Worm (Caenorhabditis elegans) whole organism, young adult: ENCODE measurements around the gene clec-202.
A peak's percentile ranks its signal among the peaks of the same experiment; 100 is the strongest.

Experiments
- B0336.3 ChIP-seq: fragments of 200-800 bp; sonication (Bioruptor generic); IDR thresholded peaks from 2 replicates; pipeline ENCODE4 v1.3.6; 2022; ENCODE audit warnings: missing genetic modification characterization, missing compliant biosample characterization
- F49E8.2 ChIP-seq: sonication (generic microtip); optimal IDR thresholded peaks from 3 replicates; lab custom pipeline; 2017; ENCODE audit warnings: missing genetic modification characterization, mild to moderate bottlenecking, missing compliant biosample characterization, antibody characterized with exemption, moderate library complexity; ENCODE audit not compliant: insufficient read depth
- F57A8.1 ChIP-seq: fragments of 200-800 bp; sonication (Bioruptor generic); optimal IDR thresholded peaks from 2 replicates; lab custom pipeline; 2018; ENCODE audit warnings: mild to moderate bottlenecking, missing genetic modification characterization, moderate library complexity, missing compliant biosample characterization
- F57C9.4 ChIP-seq: sonication (generic microtip); optimal IDR thresholded peaks from 2 replicates; lab custom pipeline; 2017; ENCODE audit warnings: mild to moderate bottlenecking, missing genetic modification characterization, missing compliant biosample characterization
- ZK185.1 ChIP-seq: sonication (generic microtip); optimal IDR thresholded peaks from 2 replicates; lab custom pipeline; 2016; ENCODE audit warnings: mild to moderate bottlenecking, missing genetic modification characterization, missing compliant biosample characterization; ENCODE audit not compliant: poor library complexity, severe bottlenecking
- akir-1 ChIP-seq: fragments of 200-800 bp; sonication (Bioruptor generic); optimal IDR thresholded peaks from 2 replicates; lab custom pipeline; 2018; ENCODE audit warnings: mild to moderate bottlenecking, missing genetic modification characterization, moderate library complexity, missing compliant biosample characterization
- aptf-2 ChIP-seq: fragments of 200-800 bp; sonication (Bioruptor generic); conservative IDR thresholded peaks from 2 replicates; pipeline ENCODE4 v1.3.6; 2022; ENCODE audit warnings: missing genetic modification reagents, missing genetic modification characterization, missing compliant biosample characterization
- aptf-3 ChIP-seq: fragments of 200-800 bp; sonication (Bioruptor generic); IDR thresholded peaks from 2 replicates; pipeline ENCODE4 v1.3.6; 2022; ENCODE audit warnings: missing genetic modification characterization, missing compliant biosample characterization
- attf-3 ChIP-seq: fragments of 200-800 bp; sonication (Bioruptor generic); conservative IDR thresholded peaks from 2 replicates; pipeline ENCODE4 v1.3.6; 2022; ENCODE audit warnings: missing genetic modification reagents, missing genetic modification characterization, missing compliant biosample characterization
- attf-5 ChIP-seq: fragments of 200-800 bp; sonication (Bioruptor generic); optimal IDR thresholded peaks from 2 replicates; lab custom pipeline; 2018; ENCODE audit warnings: mild to moderate bottlenecking, missing genetic modification characterization, missing compliant biosample characterization
- ceh-100 ChIP-seq: fragments of 200-800 bp; sonication (Bioruptor generic); IDR thresholded peaks from 2 replicates; pipeline ENCODE4 v1.3.6; 2022; ENCODE audit warnings: missing genetic modification reagents, missing genetic modification characterization, missing compliant biosample characterization
- hmg-1.2 ChIP-seq: fragments of 200-800 bp; sonication (Bioruptor generic); IDR thresholded peaks from 2 replicates; pipeline ENCODE4 v1.3.6; 2022; ENCODE audit warnings: missing genetic modification reagents, missing genetic modification characterization, missing compliant biosample characterization
- hmg-20 ChIP-seq: fragments of 200-800 bp; sonication (Bioruptor generic); IDR thresholded peaks from 2 replicates; pipeline ENCODE4 v1.3.6; 2022; ENCODE audit warnings: missing genetic modification reagents, missing genetic modification characterization, missing compliant biosample characterization
- hsf-1 ChIP-seq: fragments of 200-800 bp; sonication (Bioruptor generic); IDR thresholded peaks from 2 replicates; pipeline ENCODE4 v1.3.6; 2022; ENCODE audit warnings: missing genetic modification reagents, missing genetic modification characterization, missing compliant biosample characterization
- lin-40 ChIP-seq: sonication (generic microtip); optimal IDR thresholded peaks from 2 replicates; lab custom pipeline; 2016; ENCODE audit warnings: missing genetic modification characterization, mild to moderate bottlenecking, missing compliant biosample characterization, missing genotype, missing genetic modification reagents
- lin-54 ChIP-seq: fragments of 200-800 bp; sonication (Bioruptor generic); optimal IDR thresholded peaks from 2 replicates; lab custom pipeline; 2018; ENCODE audit warnings: mild to moderate bottlenecking, missing genetic modification characterization, missing compliant biosample characterization
- madf-3 ChIP-seq: fragments of 200-800 bp; sonication (Bioruptor generic); IDR thresholded peaks from 2 replicates; pipeline ENCODE4 v1.3.6; 2022; ENCODE audit warnings: missing genetic modification reagents, missing genetic modification characterization, missing compliant biosample characterization
- mcd-1 ChIP-seq: fragments of 200-800 bp; sonication (Bioruptor generic); IDR thresholded peaks from 2 replicates; pipeline ENCODE4 v1.3.6; 2022; ENCODE audit warnings: missing genetic modification reagents, missing genetic modification characterization, missing compliant biosample characterization
- nhr-179 ChIP-seq: sonication (generic microtip); optimal IDR thresholded peaks from 2 replicates; lab custom pipeline; 2016; ENCODE audit warnings: mild to moderate bottlenecking, missing genetic modification characterization, missing compliant biosample characterization
- nhr-27 ChIP-seq: fragments of 200-800 bp; sonication (Bioruptor generic); optimal IDR thresholded peaks from 2 replicates; lab custom pipeline; 2018; ENCODE audit warnings: mild to moderate bottlenecking, missing genetic modification characterization, moderate library complexity, missing compliant biosample characterization
- nhr-80 ChIP-seq: sonication (generic microtip); optimal IDR thresholded peaks from 2 replicates; lab custom pipeline; 2016; ENCODE audit warnings: missing genetic modification characterization, missing compliant biosample characterization
- nhr-90 ChIP-seq: sonication (generic microtip); optimal IDR thresholded peaks from 2 replicates; lab custom pipeline; 2016; ENCODE audit warnings: missing genotype, mild to moderate bottlenecking, missing genetic modification characterization, missing compliant biosample characterization
- pha-4 ChIP-seq: fragments of 150-350 bp; sonication (generic microtip); optimal IDR thresholded peaks from 2 replicates; lab custom pipeline; 2014; ENCODE audit warnings: missing biosample characterization, missing genetic modification reagents, missing genetic modification characterization
- rec-8 ChIP-seq, 2 experiments: sonication (generic microtip); optimal IDR thresholded peaks; 2 replicates each; lab custom pipeline; 2016; ENCODE audit warnings: mild to moderate bottlenecking in 2 of 2, missing genetic modification characterization in 2 of 2, missing genetic modification reagents in 2 of 2, missing genotype in 2 of 2, missing biosample characterization in 1 of 2, missing compliant biosample characterization in 1 of 2, moderate library complexity in 1 of 2
- rpc-1 ChIP-seq, 2 experiments: fragments of 150-350 bp in 1 of 2; sonication (generic microtip) in 1 of 2; optimal IDR thresholded peaks; 2 replicates each; lab custom pipeline; 2014 to 2018; ENCODE audit warnings: missing biosample characterization in 1 of 2, missing genetic modification characterization in 1 of 2, missing genetic modification reagents in 1 of 2, missing genotype in 1 of 2
- snpc-1.1 ChIP-seq: sonication (generic microtip); optimal IDR thresholded peaks from 2 replicates; lab custom pipeline; 2017; ENCODE audit warnings: missing genetic modification characterization, mild to moderate bottlenecking, missing compliant biosample characterization, antibody characterized with exemption, moderate library complexity, missing genotype, missing genetic modification reagents; ENCODE audit not compliant: insufficient read depth
- snpc-4 ChIP-seq, 5 experiments: fragments of 150-350 bp in 1 of 5; sonication (generic microtip) in 4 of 5; optimal IDR thresholded peaks; 2 replicates each; lab custom pipeline; 2014 to 2018; ENCODE audit warnings: missing genetic modification characterization in 5 of 5, missing biosample characterization in 3 of 5, antibody characterized with exemption in 2 of 5, mild to moderate bottlenecking in 2 of 5, missing compliant biosample characterization in 2 of 5, missing genotype in 2 of 5, moderate library complexity in 2 of 5, missing genetic modification reagents in 1 of 5
- sptf-2 ChIP-seq: fragments of 200-800 bp; sonication (Bioruptor generic); optimal IDR thresholded peaks from 2 replicates; lab custom pipeline; 2018; ENCODE audit warnings: mild to moderate bottlenecking, missing genetic modification characterization, missing compliant biosample characterization
- tlf-1 ChIP-seq: fragments of 200-800 bp; sonication (Bioruptor generic); optimal IDR thresholded peaks from 2 replicates; lab custom pipeline; 2018; ENCODE audit warnings: mild to moderate bottlenecking, missing genetic modification characterization, missing compliant biosample characterization
- unc-130 ChIP-seq: sonication (generic microtip); optimal IDR thresholded peaks from 2 replicates; lab custom pipeline; 2016; ENCODE audit warnings: missing genetic modification reagents, missing genetic modification characterization, missing compliant biosample characterization
- unc-62 ChIP-seq: fragments of 150-350 bp; optimal IDR thresholded peaks from 2 replicates; lab custom pipeline; 2014; ENCODE audit warnings: missing biosample characterization, missing genetic modification reagents, missing genetic modification characterization
- zfh-2 ChIP-seq: fragments of 200-800 bp; sonication (Bioruptor generic); conservative IDR thresholded peaks from 2 replicates; pipeline ENCODE4 v1.3.6; 2022; ENCODE audit warnings: missing genetic modification reagents, missing genetic modification characterization, missing compliant biosample characterization

clec-202 gene

DNA sequence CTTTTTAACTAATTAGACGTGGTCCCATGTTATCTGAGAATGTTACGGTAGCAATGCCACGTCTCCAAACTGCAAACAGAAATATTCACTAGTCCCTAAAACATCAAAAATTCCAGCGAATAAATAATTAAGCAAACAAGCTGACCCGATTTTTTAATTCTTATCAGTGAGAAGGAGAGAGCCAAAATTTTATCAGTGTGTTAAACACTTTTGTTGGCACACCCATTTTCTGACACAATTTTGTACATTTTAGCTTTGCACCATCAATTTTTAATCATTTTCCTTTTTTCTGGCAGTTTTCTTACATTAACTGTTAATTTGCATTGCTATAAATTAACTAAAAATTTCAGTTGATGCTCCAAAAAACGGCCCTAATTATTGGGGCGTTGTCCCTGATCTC, 40.8 kb upstream of the clec-202 start, which contains the start of gene C49C3.4:
Gene C49C3.4, plus strand, starts transcription at position 351 of the 400 bp plus-strand sequence.
- TF ChIP-seq lin-40 (tag; lab: Kevin White, UChicago) (no peak), unc-130 (GFP tag; lab: Kevin White, UChicago) (no peak), F57C9.4 (tag; lab: Kevin White, UChicago) (no peak), lin-54 (GFP tag; lab: Kevin White, UChicago) (no peak), nhr-80 (tag; lab: Kevin White, UChicago) (peak; percentile 56), akir-1 (GFP tag; lab: Kevin White, UChicago) (no peak)

DNA sequence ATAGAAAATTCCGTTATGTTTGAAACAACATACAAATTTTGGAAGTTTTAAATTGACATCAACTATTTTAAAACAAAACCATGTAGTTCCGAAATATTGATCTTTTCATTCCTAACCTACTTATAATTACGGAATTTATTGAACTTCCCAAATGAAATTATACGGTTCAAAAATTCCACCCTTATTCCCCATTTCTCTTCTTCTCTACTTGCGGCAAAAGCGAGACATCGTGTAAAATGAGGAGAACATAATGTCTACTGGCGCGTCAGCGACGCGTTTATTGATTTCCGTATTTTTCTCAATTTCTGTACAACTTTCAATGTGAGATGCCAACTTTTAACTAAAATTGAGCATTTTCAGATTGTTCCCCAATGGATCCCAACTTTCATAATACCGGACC, 32.4 kb upstream of the clec-202 start, which contains the start of gene ceh-88:
Gene ceh-88, plus strand, starts transcription at position 355 of the 400 bp plus-strand sequence.
- TF ChIP-seq nhr-179 (tag; lab: Kevin White, UChicago) (no peak), hmg-1.2 (GFP tag; lab: Robert Waterston, UW) (peak; percentile 53; the same call in 1 of the 2 replicates), hmg-20 (GFP tag; lab: Robert Waterston, UW) (no peak)

DNA sequence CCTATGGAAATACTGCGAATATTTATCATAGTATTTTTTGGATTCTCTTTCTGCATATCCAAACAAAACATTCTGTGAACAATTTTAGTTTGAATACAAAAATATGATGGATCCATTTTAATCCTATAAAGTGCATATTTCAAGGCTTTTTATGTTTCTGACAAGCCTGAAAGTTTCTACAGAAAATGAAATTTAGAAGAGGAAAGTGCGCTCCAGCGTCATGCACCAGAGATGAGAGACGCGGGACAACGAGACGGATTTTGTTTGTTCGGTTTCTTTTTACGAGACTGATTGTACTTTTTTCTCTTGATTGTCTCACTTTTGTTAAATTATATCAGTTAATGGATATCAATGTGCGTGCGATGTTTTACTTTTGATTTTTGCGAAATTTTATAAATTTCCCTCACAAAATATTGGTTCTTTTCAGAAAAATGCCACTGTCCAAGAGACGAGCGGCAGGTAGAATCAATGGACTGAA, 30.1 kb upstream of the clec-202 start, which contains the start of gene C49C3.6:
Gene C49C3.6, plus strand, starts transcription at position 428 of the 478 bp plus-strand sequence.
- TF ChIP-seq mcd-1 (peak; percentile 70), snpc-1.1 (no peak), tlf-1 (GFP tag; lab: Kevin White, UChicago) (no peak), zfh-2 (GFP tag; lab: Robert Waterston, UW) (no peak), rec-8 (tag; optimal IDR thresholded peaks at IDR 0.05; lab: Kevin White, UChicago) (no peak), aptf-2 (GFP tag; lab: Robert Waterston, UW) (no peak), nhr-27 (tag; lab: Kevin White, UChicago) (no peak), snpc-4 (GFP tag; optimal IDR thresholded peaks at IDR 0.05; lab: Kevin White, UChicago) (peak; percentile 51), snpc-4 (tag; optimal IDR thresholded peaks at IDR 0.05; lab: Kevin White, UChicago) (peak in 2 of 4 experiments; percentile 27 to 67), nhr-90 (no peak), pha-4 (no peak), F49E8.2 (tag; lab: Kevin White, UChicago) (no peak), akir-1 (GFP tag; lab: Kevin White, UChicago) (no peak), attf-5 (GFP tag; lab: Kevin White, UChicago) (no peak), B0336.3 (GFP tag; lab: Robert Waterston, UW) (no peak), madf-3 (no peak), sptf-2 (no peak), aptf-3 (GFP tag; lab: Robert Waterston, UW) (no peak), ZK185.1 (no peak), hsf-1 (no peak), F57A8.1 (GFP tag; lab: Kevin White, UChicago) (no peak), hmg-1.2 (GFP tag; lab: Robert Waterston, UW) (peak; percentile 95), attf-3 (GFP tag; lab: Robert Waterston, UW) (no peak), unc-62 (GFP tag; lab: Kevin White, UChicago) (no peak), ceh-100 (GFP tag; lab: Robert Waterston, UW) (no peak)

DNA sequence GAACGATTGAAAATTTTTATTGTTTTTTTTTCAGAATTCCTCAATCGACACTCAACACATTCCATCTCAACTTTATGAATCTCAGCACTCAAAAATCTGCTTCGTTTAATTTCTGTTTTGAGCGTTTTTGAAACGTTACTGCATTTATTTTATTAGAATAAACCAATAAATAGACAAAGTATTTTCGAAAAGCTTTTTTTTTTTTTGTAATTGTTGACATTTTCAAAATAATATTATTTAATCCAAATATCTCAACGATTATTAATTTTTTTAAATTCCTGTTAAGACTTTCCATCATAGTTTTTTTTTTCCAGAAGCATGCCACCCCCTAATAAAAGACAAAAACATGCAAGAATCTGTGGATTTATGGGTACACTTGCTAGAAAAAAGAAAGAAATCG, 29.0 kb upstream of the clec-202 start, which contains the start of gene C49C3.7:
Gene C49C3.7, plus strand, starts transcription at position 301 of the 400 bp plus-strand sequence.
- TF ChIP-seq rpc-1 (optimal IDR thresholded peaks at IDR 0.05; lab: Kevin White, UChicago): no peak
- no peak for TF ChIP-seq rpc-1 (tag; optimal IDR thresholded peaks at IDR 0.05; lab: Kevin White, UChicago)
- no peak for TF ChIP-seq snpc-4 (GFP tag; optimal IDR thresholded peaks at IDR 0.05; lab: Kevin White, UChicago)
- TF ChIP-seq snpc-4 (tag; optimal IDR thresholded peaks at IDR 0.05; lab: Kevin White, UChicago): peak in 1 of 4 experiments; percentile 50
